Fruit fly (Drosophila melanogaster) whole organism, embryonic: ENCODE measurements around the gene CG34180.

Source experiments
- Ada2b ChIP-seq: fragments of 200-800 bp; sonication (Bioruptor generic); IDR thresholded peaks from 2 replicates; pipeline ENCODE4 v1.3.6; 2022; ENCODE audit warnings: missing biosample characterization, missing genetic modification characterization
- Adf1 ChIP-seq: fragments of 200-800 bp; sonication (Bioruptor generic); IDR thresholded peaks from 2 replicates; pipeline ENCODE4 v1.3.6; 2022; ENCODE audit warnings: missing biosample characterization, missing genetic modification characterization
- Bteb2 ChIP-seq: fragments of 200-800 bp; sonication (Bioruptor generic); optimal IDR thresholded peaks from 2 replicates; lab custom pipeline; 2016; ENCODE audit warnings: missing biosample characterization, missing genetic modification characterization
- CG10321 ChIP-seq: fragments of 200-800 bp; sonication (Bioruptor generic); IDR thresholded peaks from 2 replicates; pipeline ENCODE4 v1.3.6; 2022; ENCODE audit warnings: missing biosample characterization, missing genetic modification characterization
- CG10543 ChIP-seq: fragments of 200-800 bp; sonication (Bioruptor generic); optimal IDR thresholded peaks from 3 replicates; lab custom pipeline; 2017; ENCODE audit warnings: missing biosample characterization, mild to moderate bottlenecking, missing genetic modification characterization, moderate library complexity
- CG10565 ChIP-seq: fragments of 200-800 bp; sonication (Bioruptor generic); optimal IDR thresholded peaks from 3 replicates; lab custom pipeline; 2016; ENCODE audit warnings: missing biosample characterization, mild to moderate bottlenecking, missing genetic modification characterization
- CG11504 ChIP-seq: fragments of 200-800 bp; sonication (Bioruptor generic); optimal IDR thresholded peaks from 3 replicates; lab custom pipeline; 2019; ENCODE audit warnings: missing biosample characterization, mild to moderate bottlenecking, missing genetic modification characterization, moderate library complexity
- CG11696 ChIP-seq: fragments of 200-800 bp; sonication (Bioruptor generic); IDR thresholded peaks from 2 replicates; pipeline ENCODE4 v1.3.6; 2022; ENCODE audit warnings: missing biosample characterization, missing genetic modification characterization
- CG12769 ChIP-seq: fragments of 200-800 bp; sonication (Bioruptor generic); optimal IDR thresholded peaks from 2 replicates; lab custom pipeline; 2019; ENCODE audit warnings: missing biosample characterization, mild to moderate bottlenecking, missing genetic modification characterization, moderate library complexity
- CG13296 ChIP-seq: fragments of 200-800 bp; sonication (Bioruptor generic); optimal IDR thresholded peaks from 3 replicates; lab custom pipeline; 2018; ENCODE audit warnings: missing biosample characterization, mild to moderate bottlenecking, missing genetic modification characterization
- CG17186 ChIP-seq: fragments of 200-800 bp; sonication (Bioruptor generic); optimal IDR thresholded peaks from 3 replicates; lab custom pipeline; 2017; ENCODE audit warnings: missing biosample characterization, missing genetic modification reagents, missing genetic modification characterization
- CG17359 ChIP-seq: fragments of 200-800 bp; sonication (Bioruptor generic); optimal IDR thresholded peaks from 3 replicates; lab custom pipeline; 2018; ENCODE audit warnings: missing biosample characterization, mild to moderate bottlenecking, missing genetic modification characterization, moderate library complexity
- CG17385 ChIP-seq: fragments of 200-800 bp; sonication (Bioruptor generic); optimal IDR thresholded peaks from 3 replicates; lab custom pipeline; 2018; ENCODE audit warnings: missing biosample characterization, mild to moderate bottlenecking, missing genetic modification characterization
- CG17568 ChIP-seq: fragments of 200-800 bp; sonication (Bioruptor generic); optimal IDR thresholded peaks from 2 replicates; lab custom pipeline; 2018; ENCODE audit warnings: missing biosample characterization, mild to moderate bottlenecking, missing genetic modification characterization, moderate library complexity
- CG30020 ChIP-seq: fragments of 200-800 bp; optimal IDR thresholded peaks from 2 replicates; lab custom pipeline; 2019; ENCODE audit warnings: missing biosample characterization, mild to moderate bottlenecking, missing genetic modification characterization, moderate library complexity
- CG31365 ChIP-seq: fragments of 200-800 bp; sonication (Bioruptor generic); optimal IDR thresholded peaks from 2 replicates; lab custom pipeline; 2018; ENCODE audit warnings: missing biosample characterization, mild to moderate bottlenecking, missing genetic modification characterization
- CG6175 ChIP-seq: fragments of 200-800 bp; sonication (Bioruptor generic); IDR thresholded peaks from 3 replicates; pipeline ENCODE4 v1.3.6; 2022; ENCODE audit warnings: missing biosample characterization, missing genetic modification characterization
- CG6765 ChIP-seq: fragments of 200-800 bp; sonication (Bioruptor generic); optimal IDR thresholded peaks from 3 replicates; lab custom pipeline; 2017; ENCODE audit warnings: missing biosample characterization, mild to moderate bottlenecking, missing genetic modification characterization
- CG7271 ChIP-seq: fragments of 200-800 bp; sonication (Bioruptor generic); optimal IDR thresholded peaks from 2 replicates; lab custom pipeline; 2018; ENCODE audit warnings: missing biosample characterization, mild to moderate bottlenecking, missing genetic modification characterization, moderate library complexity
- CG7928 ChIP-seq: fragments of 200-800 bp; sonication (Bioruptor generic); optimal IDR thresholded peaks from 2 replicates; lab custom pipeline; 2017; ENCODE audit warnings: missing biosample characterization, mild to moderate bottlenecking, missing genetic modification characterization
- CG7963 ChIP-seq: fragments of 200-800 bp; sonication (Bioruptor generic); IDR thresholded peaks from 3 replicates; pipeline ENCODE4 v1.3.6; 2022; ENCODE audit warnings: missing biosample characterization, missing genetic modification characterization; ENCODE audit not compliant: partially characterized antibody
- CG8478 ChIP-seq: fragments of >200 bp; optimal IDR thresholded peaks from 2 replicates; lab custom pipeline; 2018
- CG9437 ChIP-seq: fragments of 200-800 bp; sonication (Bioruptor generic); optimal IDR thresholded peaks from 2 replicates; lab custom pipeline; 2018; ENCODE audit warnings: missing biosample characterization, mild to moderate bottlenecking, missing genetic modification characterization
- Chrac-16 ChIP-seq: fragments of 200-800 bp; sonication (Bioruptor generic); optimal IDR thresholded peaks from 3 replicates; lab custom pipeline; 2016; ENCODE audit warnings: missing biosample characterization, missing genetic modification characterization
- CoRest ChIP-seq: fragments of 200-800 bp; sonication (Bioruptor generic); optimal IDR thresholded peaks from 3 replicates; lab custom pipeline; 2018; ENCODE audit warnings: missing biosample characterization, mild to moderate bottlenecking, missing genetic modification characterization, moderate library complexity
- Dref ChIP-seq: fragments of 200-800 bp; sonication (Bioruptor generic); IDR thresholded peaks from 2 replicates; pipeline ENCODE4 v1.3.6; 2022; ENCODE audit warnings: missing biosample characterization, missing genetic modification characterization
- Drgx ChIP-seq: fragments of 200-800 bp; sonication (Bioruptor generic); IDR thresholded peaks from 2 replicates; pipeline ENCODE4 v1.3.6; 2022; ENCODE audit warnings: missing biosample characterization, missing genetic modification characterization
- Ets97D ChIP-seq: fragments of 200-800 bp; sonication (Bioruptor generic); optimal IDR thresholded peaks from 3 replicates; lab custom pipeline; 2016; ENCODE audit warnings: missing biosample characterization, missing genetic modification characterization
- Gsc ChIP-seq: fragments of 200-800 bp; sonication (Bioruptor generic); IDR thresholded peaks from 2 replicates; pipeline ENCODE4 v1.3.6; 2022; ENCODE audit warnings: missing biosample characterization, missing genetic modification characterization
- Hmr ChIP-seq: fragments of 200-800 bp; sonication (Bioruptor generic); optimal IDR thresholded peaks from 3 replicates; lab custom pipeline; 2017; ENCODE audit warnings: mild to moderate bottlenecking, missing biosample characterization, missing genetic modification reagents, missing genetic modification characterization
- Meics ChIP-seq: fragments of 200-800 bp; sonication (Bioruptor generic); optimal IDR thresholded peaks from 2 replicates; lab custom pipeline; 2017; ENCODE audit warnings: missing biosample characterization, mild to moderate bottlenecking, missing genetic modification characterization
- Ptx1 ChIP-seq: fragments of 200-800 bp; sonication (Bioruptor generic); IDR thresholded peaks from 2 replicates; pipeline ENCODE4 v1.3.6; 2022; ENCODE audit warnings: missing biosample characterization, missing genetic modification characterization
- Taf1 ChIP-seq: fragments of 200-800 bp; sonication (Bioruptor generic); IDR thresholded peaks from 2 replicates; pipeline ENCODE4 v1.3.6; 2022; ENCODE audit warnings: missing biosample characterization, missing genetic modification characterization
- Vsx1 ChIP-seq: fragments of 200-800 bp; sonication (Bioruptor generic); optimal IDR thresholded peaks from 2 replicates; lab custom pipeline; 2017; ENCODE audit warnings: missing biosample characterization, mild to moderate bottlenecking, missing genetic modification characterization, missing genetic modification reagents
- YL-1 ChIP-seq: fragments of 200-800 bp; sonication (Bioruptor generic); optimal IDR thresholded peaks from 3 replicates; lab custom pipeline; 2017; ENCODE audit warnings: missing biosample characterization, mild to moderate bottlenecking, missing genetic modification characterization
- ap ChIP-seq: fragments of 200-800 bp; sonication (Bioruptor generic); IDR thresholded peaks from 2 replicates; pipeline ENCODE4 v1.3.6; 2022; ENCODE audit warnings: missing biosample characterization, missing genetic modification characterization
- btn ChIP-seq: fragments of 200-800 bp; sonication (Bioruptor generic); optimal IDR thresholded peaks from 2 replicates; lab custom pipeline; 2016; ENCODE audit warnings: missing biosample characterization, missing genetic modification characterization
- chinmo ChIP-seq: fragments of 200-800 bp; sonication (Bioruptor generic); IDR thresholded peaks from 4 replicates; pipeline ENCODE4 v1.3.6; 2022; ENCODE audit warnings: missing biosample characterization, missing genetic modification characterization; ENCODE audit not compliant: partially characterized antibody
- ci ChIP-seq: fragments of 200-800 bp; sonication (Bioruptor generic); IDR thresholded peaks from 3 replicates; pipeline ENCODE4 v1.3.6; 2022; ENCODE audit warnings: missing biosample characterization, missing genetic modification characterization
- grau ChIP-seq: fragments of 200-800 bp; optimal IDR thresholded peaks from 3 replicates; lab custom pipeline; 2019; ENCODE audit warnings: missing biosample characterization, mild to moderate bottlenecking, missing genetic modification characterization, moderate library complexity
- grn ChIP-seq: fragments of 200-800 bp; sonication (Bioruptor generic); optimal IDR thresholded peaks from 3 replicates; lab custom pipeline; 2017; ENCODE audit warnings: missing biosample characterization, missing genetic modification characterization
- jing ChIP-seq: fragments of 200-800 bp; sonication (Bioruptor generic); optimal IDR thresholded peaks from 2 replicates; lab custom pipeline; 2018; ENCODE audit warnings: missing biosample characterization, mild to moderate bottlenecking, missing genetic modification characterization
- lbe ChIP-seq: fragments of 200-800 bp; sonication (Bioruptor generic); optimal IDR thresholded peaks from 2 replicates; lab custom pipeline; 2016; ENCODE audit warnings: missing biosample characterization, mild to moderate bottlenecking, missing genetic modification characterization
- peb ChIP-seq: fragments of 200-800 bp; sonication (Bioruptor generic); IDR thresholded peaks from 2 replicates; pipeline ENCODE4 v1.3.6; 2022; ENCODE audit warnings: missing biosample characterization, missing genetic modification characterization
- repo ChIP-seq: fragments of 200-800 bp; sonication (Bioruptor generic); optimal IDR thresholded peaks from 2 replicates; lab custom pipeline; 2016; ENCODE audit warnings: missing biosample characterization, missing genetic modification characterization
- slp2 ChIP-seq: fragments of 200-800 bp; sonication (Bioruptor generic); optimal IDR thresholded peaks from 2 replicates; lab custom pipeline; 2016; ENCODE audit warnings: missing biosample characterization, missing genetic modification characterization
- stc ChIP-seq: fragments of 200-800 bp; sonication (Bioruptor generic); IDR thresholded peaks from 2 replicates; pipeline ENCODE4 v1.3.6; 2022; ENCODE audit warnings: missing biosample characterization, missing genetic modification characterization
- ttk ChIP-seq: fragments of 200-800 bp; sonication (Bioruptor generic); IDR thresholded peaks from 2 replicates; pipeline ENCODE4 v2.1.2; 2022; ENCODE audit warnings: missing biosample characterization, missing genetic modification characterization
- vnd ChIP-seq: fragments of 200-800 bp; sonication (Bioruptor generic); IDR thresholded peaks from 3 replicates; pipeline ENCODE4 v1.3.6; 2022; ENCODE audit warnings: missing biosample characterization, missing genetic modification characterization; ENCODE audit not compliant: partially characterized antibody
- wek ChIP-seq: fragments of 200-800 bp; sonication (Bioruptor generic); optimal IDR thresholded peaks from 3 replicates; lab custom pipeline; 2018; ENCODE audit warnings: missing biosample characterization, mild to moderate bottlenecking, missing genetic modification characterization, moderate library complexity
- wor ChIP-seq: fragments of 200-800 bp; sonication (Bioruptor generic); IDR thresholded peaks from 2 replicates; pipeline ENCODE4 v1.3.6; 2022; ENCODE audit warnings: missing biosample characterization, missing genetic modification characterization

CG34180 gene

dm6 chr2L:6051212-6051621 lies 9.1 kb upstream of the CG34180 start (continued):
- peak; percentile 98 for TF ChIP-seq Hmr (GFP tag; lab: Kevin White, UChicago)
- TF ChIP-seq CG6765: peak; percentile 96
- TF ChIP-seq CG13296 (GFP tag; lab: Kevin White, UChicago): peak; percentile 99
- no peak for TF ChIP-seq Vsx1 (GFP tag; lab: Kevin White, UChicago)
- peak; percentile 88 for TF ChIP-seq Chrac-16 (GFP tag; lab: Kevin White, UChicago)
- no peak for TF ChIP-seq chinmo (GFP tag; lab: Robert Waterston, UW)
- TF ChIP-seq CG11504 (tag; lab: Kevin White, UChicago): peak; percentile 95
- 0 out of 2 replicates have a peak, but pooled peaks have one; percentile 20 for TF ChIP-seq Dref (GFP tag; lab: Robert Waterston, UW)
- TF ChIP-seq btn: peak; percentile 94
- peak; percentile 96 for TF ChIP-seq CG10543 (GFP tag; lab: Kevin White, UChicago)
- peak; percentile 85 for TF ChIP-seq jing (GFP tag; lab: Kevin White, UChicago)
- peak; percentile 88 for TF ChIP-seq CG11696 (GFP tag; lab: Robert Waterston, UW)
- no peak for TF ChIP-seq CG6175
- TF ChIP-seq CG17186 (GFP tag; lab: Kevin White, UChicago): peak; percentile 79
- TF ChIP-seq grau (tag; lab: Kevin White, UChicago): peak; percentile 96
- TF ChIP-seq vnd (GFP tag; lab: Robert Waterston, UW): no peak
- peak; percentile 99 for TF ChIP-seq ci
- TF ChIP-seq ap (GFP tag; lab: Robert Waterston, UW): peak; percentile 89
- TF ChIP-seq CG31365 (tag; lab: Kevin White, UChicago): peak; percentile 91
- peak; percentile 81 for TF ChIP-seq CG10321 (GFP tag; lab: Robert Waterston, UW)
- peak; percentile 96 for TF ChIP-seq CoRest (tag; lab: Kevin White, UChicago)
- peak; percentile 88 for TF ChIP-seq CG7271
- TF ChIP-seq grn (GFP tag; lab: Kevin White, UChicago): no peak
- peak; percentile 86 for TF ChIP-seq peb
- peak; percentile 90 for TF ChIP-seq CG9437 (GFP tag; lab: Kevin White, UChicago)
- peak; percentile 77 for TF ChIP-seq Adf1 (GFP tag; lab: Robert Waterston, UW)
- TF ChIP-seq slp2: peak; percentile 83
- peak; percentile 94 for TF ChIP-seq Bteb2
- peak; percentile 91 for TF ChIP-seq wek
- peak; percentile 93 for TF ChIP-seq lbe (GFP tag; lab: Kevin White, UChicago)
- peak; percentile 94 for TF ChIP-seq CG17385 (GFP tag; lab: Kevin White, UChicago)
- peak; percentile 84 for TF ChIP-seq Taf1 (GFP tag; lab: Robert Waterston, UW)
- peak; percentile 97 for TF ChIP-seq CG17359 (tag; lab: Kevin White, UChicago)
- TF ChIP-seq CG12769 (tag; lab: Kevin White, UChicago): no peak
- peak; percentile 76 for TF ChIP-seq CG7928 (GFP tag; lab: Kevin White, UChicago)
- peak; percentile 95 for TF ChIP-seq repo (GFP tag; lab: Kevin White, UChicago)
- peak; percentile 85 for TF ChIP-seq Ets97D (GFP tag; lab: Kevin White, UChicago)
- TF ChIP-seq CG10565: peak; percentile 80
- peak; percentile 12 for TF ChIP-seq CG8478 (lab: Kevin White, UChicago)
- peak; percentile 70 for TF ChIP-seq CG30020 (tag; lab: Kevin White, UChicago)
- TF ChIP-seq YL-1 (GFP tag; lab: Kevin White, UChicago): peak; percentile 83
- TF ChIP-seq CG7963: no peak
- TF ChIP-seq stc (GFP tag; lab: Robert Waterston, UW): peak; percentile 95
- peak; percentile 91 for TF ChIP-seq wor
- TF ChIP-seq CG17568: no peak
- TF ChIP-seq Gsc (GFP tag; lab: Robert Waterston, UW): no peak; the same call in 1 of the 2 replicates
- peak; percentile 92 for TF ChIP-seq Ptx1
- peak; percentile 96 for TF ChIP-seq Drgx (GFP tag; lab: Robert Waterston, UW)
- peak; percentile 92 for TF ChIP-seq ttk (GFP tag; lab: Robert Waterston, UW)
- TF ChIP-seq Meics (GFP tag; lab: Kevin White, UChicago): peak; percentile 97
- TF ChIP-seq Ada2b: peak; percentile 96
